Fruit fly (Drosophila melanogaster): Measurements from ENCODE around the gene nebu.

nebu gene

dm6 chr3L:12843056-12843799 is at the start of gene nebu (continued):
- TF ChIP-seq CG31365 (tag; optimal IDR thresholded peaks at IDR 0.05) (peak; percentile 84), CG9876 (GFP tag; optimal IDR thresholded peaks at IDR 0.05) (peak; percentile 92), Sry-δ (GFP tag; optimal IDR thresholded peaks at IDR 0.05) (peak; percentile 73), CG12236 (GFP tag; optimal IDR thresholded peaks at IDR 0.05) (peak; percentile 82), Poxn (GFP tag; IDR thresholded peaks at IDR 0.05) (peak; percentile 93), CG11504 (tag; optimal IDR thresholded peaks at IDR 0.05) (peak; percentile 95), hkb (optimal IDR thresholded peaks at IDR 0.05) (no peak), hkb (GFP tag; IDR thresholded peaks at IDR 0.05) (peak; percentile 97), lilli (GFP tag; optimal IDR thresholded peaks at IDR 0.05) (peak; percentile 98), CG18764 (GFP tag; optimal IDR thresholded peaks at IDR 0.05) (peak; percentile 90), Stat92E (GFP tag; optimal IDR thresholded peaks at IDR 0.05) (no peak), gro (GFP tag; optimal IDR thresholded peaks at IDR 0.05) (peak; percentile 99), ci (GFP tag; IDR thresholded peaks at IDR 0.05) (no peak; the same call in none of the 3 replicates), Dref (GFP tag; IDR thresholded peaks at IDR 0.05) (no peak), rib (GFP tag; IDR thresholded peaks at IDR 0.05) (peak; percentile 98), Ravus (GFP tag; IDR thresholded peaks at IDR 0.05) (peak; percentile 93), Gsc (GFP tag; IDR thresholded peaks at IDR 0.05) (no peak), CG15696 (tag; optimal IDR thresholded peaks at IDR 0.05) (peak; percentile 72), Drgx (GFP tag; IDR thresholded peaks at IDR 0.05) (peak; percentile 97), CG4404 (GFP tag; IDR thresholded peaks at IDR 0.05) (no peak; the same call in 1 of the 2 replicates), so (GFP tag; IDR thresholded peaks at IDR 0.05) (peak; percentile 96), Elba2 (GFP tag; optimal IDR thresholded peaks at IDR 0.05) (peak; percentile 51), CG5953 (GFP tag; IDR thresholded peaks at IDR 0.05) (peak; percentile 90), CG33557 (GFP tag; optimal IDR thresholded peaks at IDR 0.05) (peak; percentile 47), CG2712 (tag; optimal IDR thresholded peaks at IDR 0.05) (peak; percentile 92), dmrt99B (tag; optimal IDR thresholded peaks at IDR 0.05) (peak; percentile 96), Dp (GFP tag; optimal IDR thresholded peaks at IDR 0.05) (no peak), zen2 (GFP tag; IDR thresholded peaks at IDR 0.05; ENCODE audit: partially characterized antibody) (no peak), CG6765 (GFP tag; optimal IDR thresholded peaks at IDR 0.05) (peak; percentile 94), Sry-β (GFP tag; optimal IDR thresholded peaks at IDR 0.05) (no peak), lmd (GFP tag; IDR thresholded peaks at IDR 0.05) (peak; percentile 97; the same call in 1 of the 2 replicates), pb (GFP tag; optimal IDR thresholded peaks at IDR 0.05) (peak; percentile 91), Ssrp (tag; optimal IDR thresholded peaks at IDR 0.05) (peak; percentile 83), CG18011 (GFP tag; optimal IDR thresholded peaks at IDR 0.05) (peak; percentile 85), CG17912 (GFP tag; optimal IDR thresholded peaks at IDR 0.05) (no peak), Nf-YC (tag; optimal IDR thresholded peaks at IDR 0.05) (peak; percentile 81), Xrp1 (GFP tag; IDR thresholded peaks at IDR 0.05) (peak; percentile 96), Bteb2 (GFP tag; optimal IDR thresholded peaks at IDR 0.05) (peak; percentile 98), CG8089 (GFP tag; optimal IDR thresholded peaks at IDR 0.05) (peak; percentile 92), Deaf1 (tag; optimal IDR thresholded peaks at IDR 0.05) (peak; percentile 86), CG17385 (GFP tag; optimal IDR thresholded peaks at IDR 0.05) (peak; percentile 91), cas (GFP tag; IDR thresholded peaks at IDR 0.05) (peak; percentile 92), CHES-1-like (GFP tag; optimal IDR thresholded peaks at IDR 0.05) (peak; percentile 98), CG1603 (tag; optimal IDR thresholded peaks at IDR 0.05) (peak; percentile 91), Dek (tag; optimal IDR thresholded peaks at IDR 0.05) (peak; percentile 97), H15 (GFP tag; IDR thresholded peaks at IDR 0.05) (peak; percentile 95), CG10147 (GFP tag; optimal IDR thresholded peaks at IDR 0.05) (peak; percentile 96), Scr (GFP tag; IDR thresholded peaks at IDR 0.05; ENCODE audit: partially characterized antibody) (no peak), CG17361 (GFP tag; IDR thresholded peaks at IDR 0.05) (peak; percentile 94), knrl (GFP tag; IDR thresholded peaks at IDR 0.05; ENCODE audit: partially characterized antibody) (no peak)
